Fruit fly (Drosophila melanogaster): ENCODE data around the gene CG17129.

The CG17129 gene

dm6 chr3L:642146-642864, 37.8 kb downstream of the CG17129 start (continued):
- TF ChIP-seq CG11695 (GFP tag; IDR thresholded peaks at IDR 0.05) (peak; percentile 20; the same call in 1 of the 3 replicates), tio (GFP tag; optimal IDR thresholded peaks at IDR 0.05) (peak; percentile 60), az2 (GFP tag; optimal IDR thresholded peaks at IDR 0.05) (peak; percentile 60), CG4424 (GFP tag; optimal IDR thresholded peaks at IDR 0.05) (peak; percentile 71), tll (GFP tag; optimal IDR thresholded peaks at IDR 0.05) (no peak), knrl (GFP tag; IDR thresholded peaks at IDR 0.05; ENCODE audit: partially characterized antibody) (no peak), CG30431 (GFP tag; optimal IDR thresholded peaks at IDR 0.05) (peak; percentile 18), Xrp1 (GFP tag; IDR thresholded peaks at IDR 0.05) (peak; percentile 63), CG2678 (tag; optimal IDR thresholded peaks at IDR 0.05) (peak; percentile 71), tgo (GFP tag; IDR thresholded peaks at IDR 0.05) (peak; percentile 53; the same call in 2 of the 3 replicates), Hr39 (optimal IDR thresholded peaks at IDR 0.05) (no peak), seq (GFP tag; IDR thresholded peaks at IDR 0.05) (no peak), CG7786 (GFP tag; optimal IDR thresholded peaks at IDR 0.05) (no peak), CG18599 (GFP tag; optimal IDR thresholded peaks at IDR 0.05) (peak; percentile 50), nmo (GFP tag; optimal IDR thresholded peaks at IDR 0.05) (peak; percentile 76), Ets97D (GFP tag; optimal IDR thresholded peaks at IDR 0.05) (no peak), Hr51 (GFP tag; optimal IDR thresholded peaks at IDR 0.05) (peak in 1 of 2 experiments; percentile 82), CG42726 (GFP tag; IDR thresholded peaks at IDR 0.05; ENCODE audit: partially characterized antibody) (no peak), CG30020 (tag; optimal IDR thresholded peaks at IDR 0.05) (peak; percentile 26), CG17328 (GFP tag; IDR thresholded peaks at IDR 0.05) (0 out of 2 replicates have a peak, but pooled peaks have one; percentile 27), CG8924 (tag; optimal IDR thresholded peaks at IDR 0.05) (peak; percentile 66), ssp (GFP tag; IDR thresholded peaks at IDR 0.05) (0 out of 2 replicates have a peak, but pooled peaks have one; percentile 22), rib (GFP tag; IDR thresholded peaks at IDR 0.05) (no peak), Chrac-16 (GFP tag; optimal IDR thresholded peaks at IDR 0.05) (peak; percentile 43), Ssrp (tag; optimal IDR thresholded peaks at IDR 0.05) (peak; percentile 68), stwl (tag; optimal IDR thresholded peaks at IDR 0.05) (no peak), CG6689 (GFP tag; IDR thresholded peaks at IDR 0.05) (peak; percentile 44; the same call in 1 of the 2 replicates), ap (GFP tag; IDR thresholded peaks at IDR 0.05) (0 out of 2 replicates have a peak, but pooled peaks have one; percentile 9), CG14710 (tag; optimal IDR thresholded peaks at IDR 0.05) (peak; percentile 58), ind (GFP tag; optimal IDR thresholded peaks at IDR 0.05) (peak; percentile 37), CG43689 (GFP tag; IDR thresholded peaks at IDR 0.05) (peak; percentile 30; the same call in 1 of the 2 replicates), Blimp-1 (GFP tag; optimal IDR thresholded peaks at IDR 0.05) (peak; percentile 63), Adf1 (GFP tag; IDR thresholded peaks at IDR 0.05) (no peak), gce (GFP tag; IDR thresholded peaks at IDR 0.05) (peak; percentile 64; the same call in 2 of the 3 replicates), CG6791 (GFP tag; IDR thresholded peaks at IDR 0.05; ENCODE audit: partially characterized antibody) (no peak), CG33557 (GFP tag; optimal IDR thresholded peaks at IDR 0.05) (peak; percentile 41), CG12071 (GFP tag; optimal IDR thresholded peaks at IDR 0.05) (no peak), CG7556 (GFP tag; optimal IDR thresholded peaks at IDR 0.05) (peak; percentile 70), maf-S (GFP tag; optimal IDR thresholded peaks at IDR 0.05) (no peak), CG12391 (tag; optimal IDR thresholded peaks at IDR 0.05) (peak; percentile 70), ken (GFP tag; IDR thresholded peaks at IDR 0.05) (0 out of 3 replicates have a peak, but pooled peaks have one; percentile 46), slbo (GFP tag; IDR thresholded peaks at IDR 0.05) (peak; percentile 38), fd3F (GFP tag; optimal IDR thresholded peaks at IDR 0.05) (peak; percentile 8), Nf-YC (tag; optimal IDR thresholded peaks at IDR 0.05) (peak; percentile 21), Lim3 (GFP tag; IDR thresholded peaks at IDR 0.05) (no peak), gcm (GFP tag; optimal IDR thresholded peaks at IDR 0.05) (peak; percentile 69), grau (tag; optimal IDR thresholded peaks at IDR 0.05) (peak; percentile 71), ro (GFP tag; IDR thresholded peaks at IDR 0.05) (peak; percentile 41; the same call in 1 of the 2 replicates), al (GFP tag; IDR thresholded peaks at IDR 0.05) (peak; percentile 11; the same call in 1 of the 2 replicates)
